Fruit fly (Drosophila melanogaster): ENCODE results near the gene GCS1.

GCS1 gene

dm6 chrX:11372764-11373712, 25.2 kb upstream of the GCS1 start (continued):
- TF ChIP-seq zen (tag; optimal IDR thresholded peaks at IDR 0.05) (no peak), yki (optimal IDR thresholded peaks at IDR 0.05) (peak; percentile 1), CG4854 (GFP tag; optimal IDR thresholded peaks at IDR 0.05) (no peak), CG7556 (GFP tag; optimal IDR thresholded peaks at IDR 0.05) (no peak), Drgx (GFP tag; IDR thresholded peaks at IDR 0.05) (peak; percentile 40; the same call in 1 of the 2 replicates), CG2678 (tag; optimal IDR thresholded peaks at IDR 0.05) (peak; percentile 3), CG6791 (GFP tag; IDR thresholded peaks at IDR 0.05; ENCODE audit: partially characterized antibody) (0 out of 3 replicates have a peak, but pooled peaks have one; percentile 22), grau (tag; optimal IDR thresholded peaks at IDR 0.05) (peak; percentile 60), CG11695 (GFP tag; IDR thresholded peaks at IDR 0.05) (no peak), sob (GFP tag; IDR thresholded peaks at IDR 0.05) (0 out of 2 replicates have a peak, but pooled peaks have one; percentile 6), chm (GFP tag; IDR thresholded peaks at IDR 0.05) (0 out of 2 replicates have a peak, but pooled peaks have one; percentile 25), sd (tag; optimal IDR thresholded peaks at IDR 0.05) (peak; percentile 6), CG17328 (GFP tag; IDR thresholded peaks at IDR 0.05) (no peak), Spps (tag; optimal IDR thresholded peaks at IDR 0.05) (no peak), CG3847 (GFP tag; IDR thresholded peaks at IDR 0.05) (no peak), CG9932 (GFP tag; IDR thresholded peaks at IDR 0.05) (0 out of 2 replicates have a peak, but pooled peaks have one; percentile 19), sens-2 (GFP tag; IDR thresholded peaks at IDR 0.05) (no peak), CG12219 (GFP tag; optimal IDR thresholded peaks at IDR 0.05) (no peak), CG7372 (GFP tag; IDR thresholded peaks at IDR 0.05) (0 out of 2 replicates have a peak, but pooled peaks have one; percentile 23), Opbp (GFP tag; IDR thresholded peaks at IDR 0.05; ENCODE audit: partially characterized antibody) (no peak), row (GFP tag; IDR thresholded peaks at IDR 0.05) (peak; percentile 45; the same call in 2 of the 3 replicates), Hr51 (GFP tag; optimal IDR thresholded peaks at IDR 0.05) (peak in 1 of 2 experiments; percentile 18), cg (GFP tag; optimal IDR thresholded peaks at IDR 0.05) (peak; percentile 17), CG6689 (GFP tag; IDR thresholded peaks at IDR 0.05) (peak; percentile 11; the same call in 1 of the 2 replicates), CG7963 (GFP tag; IDR thresholded peaks at IDR 0.05; ENCODE audit: partially characterized antibody) (no peak), bigmax (GFP tag; optimal IDR thresholded peaks at IDR 0.05) (no peak), Med (GFP tag) (peak; percentile 32), Dip2 (GFP tag; IDR thresholded peaks at IDR 0.05) (no peak), vvl (GFP tag; IDR thresholded peaks at IDR 0.05) (no peak), chn (GFP tag; optimal IDR thresholded peaks at IDR 0.05) (no peak), Deaf1 (tag; optimal IDR thresholded peaks at IDR 0.05) (peak; percentile 4), Dp (GFP tag; optimal IDR thresholded peaks at IDR 0.05) (no peak), Trl (optimal IDR thresholded peaks at IDR 0.05) (peak; percentile 74 to 81), Trl (GFP tag; optimal IDR thresholded peaks at IDR 0.05) (no peak), Rfx (GFP tag; IDR thresholded peaks at IDR 0.05) (peak; percentile 31), CG10543 (GFP tag; optimal IDR thresholded peaks at IDR 0.05) (peak; percentile 21), esg (GFP tag; conservative IDR thresholded peaks at IDR 0.05) (peak; percentile 30; the same call in 1 of the 2 replicates), dmrt99B (tag; optimal IDR thresholded peaks at IDR 0.05) (peak; percentile 2), crol (GFP tag; IDR thresholded peaks at IDR 0.05) (peak; percentile 82), CG8281 (tag; optimal IDR thresholded peaks at IDR 0.05) (no peak), HLH3B (GFP tag; IDR thresholded peaks at IDR 0.05) (0 out of 2 replicates have a peak, but pooled peaks have one; percentile 13), dysf (GFP tag; IDR thresholded peaks at IDR 0.05) (peak; percentile 54; the same call in 2 of the 3 replicates), CG13424 (tag; optimal IDR thresholded peaks at IDR 0.05) (peak; percentile 10), CG1832 (GFP tag; optimal IDR thresholded peaks at IDR 0.05) (peak; percentile 4), gem (tag; optimal IDR thresholded peaks at IDR 0.05) (peak; percentile 34), CG7839 (tag; optimal IDR thresholded peaks at IDR 0.05) (peak; percentile 21), CG5953 (GFP tag; IDR thresholded peaks at IDR 0.05) (no peak), lmd (GFP tag; IDR thresholded peaks at IDR 0.05) (peak; percentile 40; the same call in 1 of the 2 replicates)
